Fruit fly (Drosophila melanogaster) whole organism, embryonic: ENCODE results near the gene Paf-AHalpha.

ENCODE experiments used
- CG10274 ChIP-seq: fragments of 200-800 bp; sonication (Bioruptor generic); optimal IDR thresholded peaks from 3 replicates; lab custom pipeline; 2017; ENCODE audit warnings: missing biosample characterization, mild to moderate bottlenecking, missing genetic modification characterization
- CG9876 ChIP-seq: fragments of 200-800 bp; sonication (Bioruptor generic); optimal IDR thresholded peaks from 2 replicates; lab custom pipeline; 2016; ENCODE audit warnings: missing biosample characterization, missing genetic modification characterization
- Dfd ChIP-seq, 2 experiments: fragments of >200 bp; optimal IDR thresholded peaks; 2 replicates each; lab custom pipeline; 2017; ENCODE audit warnings: missing biosample characterization in 2 of 2, missing genetic modification characterization in 2 of 2
- H2.0 ChIP-seq: fragments of 200-800 bp; sonication (Bioruptor generic); IDR thresholded peaks from 2 replicates; pipeline ENCODE4 v1.3.6; 2022; ENCODE audit warnings: missing biosample characterization, missing genetic modification characterization
- Sry-δ ChIP-seq: fragments of 200-800 bp; sonication (Bioruptor generic); optimal IDR thresholded peaks from 2 replicates; lab custom pipeline; 2016; ENCODE audit warnings: missing biosample characterization, missing genetic modification characterization
- Xrp1 ChIP-seq: fragments of 200-800 bp; sonication (Bioruptor generic); IDR thresholded peaks from 2 replicates; pipeline ENCODE4 v1.3.6; 2022; ENCODE audit warnings: missing biosample characterization, missing genetic modification characterization
- esg ChIP-seq: fragments of 200-800 bp; sonication (Bioruptor generic); conservative IDR thresholded peaks from 2 replicates; pipeline ENCODE4 v1.3.6; 2022; ENCODE audit warnings: missing biosample characterization, missing genetic modification characterization
- kah ChIP-seq: fragments of 200-800 bp; sonication (Bioruptor generic); optimal IDR thresholded peaks from 2 replicates; lab custom pipeline; 2018; ENCODE audit warnings: missing biosample characterization, mild to moderate bottlenecking, missing genetic modification characterization

DNA sequence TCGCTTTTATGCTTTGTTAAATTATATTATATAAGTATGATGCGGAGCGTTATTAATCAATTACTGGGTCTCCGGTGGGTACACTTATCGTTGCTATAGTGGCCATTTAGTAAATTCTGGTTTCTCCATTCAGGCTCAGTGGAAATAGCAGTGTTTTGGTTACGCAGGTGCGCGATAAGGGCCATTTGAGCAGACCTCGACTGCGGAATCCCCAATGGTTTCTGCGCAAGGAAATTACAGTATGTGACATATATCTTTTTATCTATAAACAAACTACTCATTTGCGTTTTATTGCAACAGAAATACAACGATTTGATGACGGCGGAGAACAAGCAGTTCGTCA, 24.1 kb downstream of the Paf-AHalpha start:
- no peak for TF ChIP-seq esg (GFP tag; lab: Robert Waterston, UW)
- no peak for TF ChIP-seq CG10274 (GFP tag; lab: Kevin White, UChicago)
- TF ChIP-seq kah (GFP tag; lab: Kevin White, UChicago): no peak
- TF ChIP-seq Xrp1 (GFP tag; lab: Robert Waterston, UW): no peak
- no peak for TF ChIP-seq Sry-δ (GFP tag; lab: Kevin White, UChicago)
- TF ChIP-seq CG9876: no peak
- no peak for TF ChIP-seq H2.0 (GFP tag; lab: Robert Waterston, UW)
- TF ChIP-seq Dfd (GFP tag; optimal IDR thresholded peaks at IDR 0.05; lab: Kevin White, UChicago): no peak
